Worm (Caenorhabditis elegans) whole organism, mixed stage, embryonic: ENCODE results near the gene C02F5.10.

ENCODE experiments used
- M03D4.4 ChIP-seq: sonication (generic microtip); optimal IDR thresholded peaks from 2 replicates; lab custom pipeline; 2017; ENCODE audit warnings: mild to moderate bottlenecking, missing genetic modification characterization, missing compliant biosample characterization
- bed-3 ChIP-seq: fragments of 200-800 bp; sonication (Bioruptor generic); optimal IDR thresholded peaks from 3 replicates; lab custom pipeline; 2018; ENCODE audit warnings: mild to moderate bottlenecking, missing genetic modification characterization, moderate library complexity, missing compliant biosample characterization
- blmp-1 ChIP-seq: fragments of 150-350 bp; optimal IDR thresholded peaks from 2 replicates; lab custom pipeline; 2014; ENCODE audit warnings: missing biosample characterization, missing genetic modification characterization
- ceh-39 ChIP-seq: fragments of 150-350 bp; optimal IDR thresholded peaks from 2 replicates; lab custom pipeline; 2014; ENCODE audit warnings: missing biosample characterization, missing genetic modification characterization
- ceh-43 ChIP-seq: fragments of 200-800 bp; sonication (Bioruptor generic); optimal IDR thresholded peaks from 2 replicates; lab custom pipeline; 2018; ENCODE audit warnings: mild to moderate bottlenecking, missing genetic modification characterization, moderate library complexity, missing compliant biosample characterization
- ceh-83 ChIP-seq: fragments of 200-800 bp; sonication (Bioruptor generic); optimal IDR thresholded peaks from 2 replicates; lab custom pipeline; 2018; ENCODE audit warnings: mild to moderate bottlenecking, missing genetic modification characterization, missing compliant biosample characterization
- ces-1 ChIP-seq: fragments of 150-350 bp; optimal IDR thresholded peaks from 2 replicates; lab custom pipeline; 2014; ENCODE audit warnings: missing biosample characterization, missing genetic modification reagents, missing genetic modification characterization
- elt-1 ChIP-seq: sonication (generic microtip); optimal IDR thresholded peaks from 2 replicates; lab custom pipeline; 2017; ENCODE audit warnings: missing genetic modification characterization, mild to moderate bottlenecking, missing compliant biosample characterization, antibody characterized with exemption, moderate library complexity, borderline replicate concordance; ENCODE audit not compliant: insufficient read depth
- elt-3 ChIP-seq: fragments of 150-350 bp; optimal IDR thresholded peaks from 2 replicates; lab custom pipeline; 2014; ENCODE audit warnings: missing biosample characterization, missing genetic modification characterization
- flh-1 ChIP-seq: fragments of 200-800 bp; sonication (Bioruptor generic); optimal IDR thresholded peaks from 2 replicates; lab custom pipeline; 2018; ENCODE audit warnings: mild to moderate bottlenecking, missing genetic modification characterization, moderate library complexity, missing compliant biosample characterization
- ham-2 ChIP-seq: fragments of 200-800 bp; sonication (Bioruptor generic); optimal IDR thresholded peaks from 2 replicates; lab custom pipeline; 2018; ENCODE audit warnings: mild to moderate bottlenecking, missing genetic modification characterization, missing compliant biosample characterization
- hlh-1 ChIP-seq: fragments of 150-350 bp; optimal IDR thresholded peaks from 2 replicates; lab custom pipeline; 2014; ENCODE audit warnings: missing biosample characterization, missing genetic modification reagents, missing genetic modification characterization
- lin-13 ChIP-seq: fragments of 150-350 bp; optimal IDR thresholded peaks from 2 replicates; lab custom pipeline; 2014; ENCODE audit warnings: missing biosample characterization, missing genetic modification characterization
- lin-32 ChIP-seq: fragments of 200-800 bp; sonication (Bioruptor generic); optimal IDR thresholded peaks from 2 replicates; lab custom pipeline; 2018; ENCODE audit warnings: mild to moderate bottlenecking, missing genetic modification characterization, missing compliant biosample characterization
- lsy-2 ChIP-seq: fragments of 150-350 bp; optimal IDR thresholded peaks from 2 replicates; lab custom pipeline; 2014; ENCODE audit warnings: missing biosample characterization, missing genetic modification characterization
- mab-5 ChIP-seq: fragments of 150-350 bp; optimal IDR thresholded peaks from 2 replicates; lab custom pipeline; 2014; ENCODE audit warnings: missing biosample characterization, missing genetic modification characterization
- mep-1 ChIP-seq: fragments of 150-350 bp; optimal IDR thresholded peaks from 2 replicates; lab custom pipeline; 2017; ENCODE audit warnings: missing biosample characterization, missing genetic modification reagents, missing genetic modification characterization, inconsistent platforms
- mls-2 ChIP-seq: sonication (generic microtip); optimal IDR thresholded peaks from 2 replicates; lab custom pipeline; 2016; ENCODE audit warnings: mild to moderate bottlenecking, missing genetic modification characterization, moderate library complexity, missing compliant biosample characterization
- nhr-12 ChIP-seq: fragments of 150-350 bp; optimal IDR thresholded peaks from 2 replicates; lab custom pipeline; 2014; ENCODE audit warnings: missing biosample characterization, missing genetic modification characterization
- nhr-2 ChIP-seq: fragments of 150-350 bp; optimal IDR thresholded peaks from 2 replicates; lab custom pipeline; 2014; ENCODE audit warnings: missing biosample characterization, missing genetic modification characterization
- nhr-237 ChIP-seq: fragments of 150-350 bp; optimal IDR thresholded peaks from 2 replicates; lab custom pipeline; 2014; ENCODE audit warnings: missing biosample characterization, missing genetic modification characterization
- nhr-28 ChIP-seq: fragments of 150-350 bp; optimal IDR thresholded peaks from 2 replicates; lab custom pipeline; 2014; ENCODE audit warnings: missing biosample characterization, missing genetic modification characterization
- nhr-76 ChIP-seq: sonication (generic microtip); optimal IDR thresholded peaks from 2 replicates; lab custom pipeline; 2017; ENCODE audit warnings: missing biosample characterization, missing genetic modification characterization
- sem-2 ChIP-seq: fragments of 200-800 bp; sonication (Bioruptor generic); optimal IDR thresholded peaks from 2 replicates; lab custom pipeline; 2018; ENCODE audit warnings: mild to moderate bottlenecking, missing genetic modification characterization, missing compliant biosample characterization
- snpc-4 ChIP-seq: fragments of 150-350 bp; optimal IDR thresholded peaks from 2 replicates; lab custom pipeline; 2014; ENCODE audit warnings: missing biosample characterization, missing genetic modification characterization
- sptf-1 ChIP-seq: sonication (generic microtip); optimal IDR thresholded peaks from 2 replicates; lab custom pipeline; 2017; ENCODE audit warnings: mild to moderate bottlenecking, missing genetic modification characterization, moderate library complexity, missing compliant biosample characterization
- tbx-8 ChIP-seq: fragments of 200-800 bp; sonication (Bioruptor generic); optimal IDR thresholded peaks from 2 replicates; lab custom pipeline; 2018; ENCODE audit warnings: mild to moderate bottlenecking, missing genetic modification characterization, moderate library complexity, missing compliant biosample characterization
- unc-120 ChIP-seq: sonication (generic microtip); optimal IDR thresholded peaks from 2 replicates; lab custom pipeline; 2017; ENCODE audit warnings: missing genetic modification characterization, missing compliant biosample characterization; ENCODE audit not compliant: poor library complexity, severe bottlenecking
- unc-39 ChIP-seq: fragments of 150-350 bp; optimal IDR thresholded peaks from 2 replicates; lab custom pipeline; 2014; ENCODE audit warnings: missing biosample characterization, missing genetic modification characterization
- unc-62 ChIP-seq: fragments of 150-350 bp; optimal IDR thresholded peaks from 2 replicates; lab custom pipeline; 2014; ENCODE audit warnings: missing biosample characterization, missing genetic modification reagents, missing genetic modification characterization
- zip-8 ChIP-seq: fragments of 150-350 bp; optimal IDR thresholded peaks from 2 replicates; lab custom pipeline; 2014; ENCODE audit warnings: missing biosample characterization, missing genetic modification characterization
- ztf-11 ChIP-seq: fragments of 150-350 bp; optimal IDR thresholded peaks from 2 replicates; lab custom pipeline; 2014; ENCODE audit warnings: missing biosample characterization, missing genetic modification characterization

Gene C02F5.10

ce11 chrIII:8242809-8243208 lies 6.5 kb downstream of the C02F5.10 start, which contains the start of gene C02F5.12:
TSS of gene C02F5.12 (minus strand) at chrIII:8243029.
- no peak for TF ChIP-seq blmp-1 (tag; lab: Kevin White, UChicago)
- no peak for TF ChIP-seq lin-13 (tag; lab: Kevin White, UChicago)
- TF ChIP-seq ceh-39 (tag; lab: Kevin White, UChicago): no peak
- no peak for TF ChIP-seq ham-2 (GFP tag; lab: Kevin White, UChicago)
- no peak for TF ChIP-seq sem-2 (GFP tag; lab: Kevin White, UChicago)
- TF ChIP-seq nhr-237 (tag; lab: Kevin White, UChicago): no peak
- TF ChIP-seq zip-8 (tag; lab: Kevin White, UChicago): no peak
- no peak for TF ChIP-seq ztf-11
- no peak for TF ChIP-seq lin-32
- TF ChIP-seq nhr-28 (tag; lab: Kevin White, UChicago): peak; percentile 19
- TF ChIP-seq mep-1 (tag; lab: Kevin White, UChicago): peak; percentile 6
- TF ChIP-seq mab-5 (tag; lab: Kevin White, UChicago): no peak
- no peak for TF ChIP-seq bed-3 (GFP tag; lab: Kevin White, UChicago)
- no peak for TF ChIP-seq snpc-4 (tag; lab: Kevin White, UChicago)
- no peak for TF ChIP-seq elt-3 (tag; lab: Kevin White, UChicago)
- no peak for TF ChIP-seq nhr-76 (tag; lab: Kevin White, UChicago)
- TF ChIP-seq unc-62 (GFP tag; lab: Kevin White, UChicago): no peak
- no peak for TF ChIP-seq unc-120 (tag; lab: Kevin White, UChicago)
- TF ChIP-seq nhr-12: peak; percentile 95
- peak; percentile 3 for TF ChIP-seq lsy-2 (tag; lab: Kevin White, UChicago)
- TF ChIP-seq M03D4.4: no peak
- TF ChIP-seq hlh-1 (tag; lab: Kevin White, UChicago): no peak
- TF ChIP-seq ceh-43 (GFP tag; lab: Kevin White, UChicago): no peak
- TF ChIP-seq unc-39 (tag; lab: Kevin White, UChicago): no peak

ce11 chrIII:8240948-8241347 lies 8.3 kb downstream of the C02F5.10 start:
- no peak for TF ChIP-seq M03D4.4
- TF ChIP-seq ceh-83: no peak
- no peak for TF ChIP-seq ces-1 (GFP tag; lab: Kevin White, UChicago)
- no peak for TF ChIP-seq ceh-39 (tag; lab: Kevin White, UChicago)
- no peak for TF ChIP-seq lin-32
- no peak for TF ChIP-seq flh-1 (GFP tag; lab: Kevin White, UChicago)
- TF ChIP-seq zip-8 (tag; lab: Kevin White, UChicago): no peak
- TF ChIP-seq, all 35 proteins: peak for 0

ce11 chrIII:8240247-8240646 lies 9.0 kb downstream of the C02F5.10 start:
- TF ChIP-seq ham-2 (GFP tag; lab: Kevin White, UChicago): no peak
- TF ChIP-seq lsy-2 (tag; lab: Kevin White, UChicago): no peak
- no peak for TF ChIP-seq nhr-76 (tag; lab: Kevin White, UChicago)
- no peak for TF ChIP-seq blmp-1 (tag; lab: Kevin White, UChicago)
- no peak for TF ChIP-seq sptf-1 (tag; lab: Kevin White, UChicago)
- TF ChIP-seq mep-1 (tag; lab: Kevin White, UChicago): no peak
- TF ChIP-seq snpc-4 (tag; lab: Kevin White, UChicago): no peak
- no peak for TF ChIP-seq sem-2 (GFP tag; lab: Kevin White, UChicago)
- no peak for TF ChIP-seq nhr-2 (tag; lab: Kevin White, UChicago)
- TF ChIP-seq hlh-1 (tag; lab: Kevin White, UChicago): no peak
- TF ChIP-seq mab-5 (tag; lab: Kevin White, UChicago): no peak
- TF ChIP-seq ceh-39 (tag; lab: Kevin White, UChicago): no peak
- TF ChIP-seq nhr-237 (tag; lab: Kevin White, UChicago): no peak
- TF ChIP-seq nhr-28 (tag; lab: Kevin White, UChicago): no peak
- TF ChIP-seq ceh-83: no peak
- TF ChIP-seq ceh-43 (GFP tag; lab: Kevin White, UChicago): no peak
- no peak for TF ChIP-seq mls-2 (tag; lab: Kevin White, UChicago)
- no peak for TF ChIP-seq ztf-11
- TF ChIP-seq, all 35 proteins: peak for 0

ce11 chrIII:8239325-8239724 lies 10.0 kb downstream of the C02F5.10 start, which contains the start of gene tsp-1:
TSS of gene tsp-1 (minus strand) at chrIII:8239423.
- TF ChIP-seq nhr-12 (no peak), elt-1 (no peak), nhr-28 (tag; lab: Kevin White, UChicago) (no peak), mab-5 (tag; lab: Kevin White, UChicago) (no peak)

ce11 chrIII:8237827-8238226 lies 11.5 kb downstream of the C02F5.10 start, which contains the start of gene tsp-2:
TSS of gene tsp-2 (minus strand) at chrIII:8237935.
- TF ChIP-seq lin-32: no peak
- no peak for TF ChIP-seq ham-2 (GFP tag; lab: Kevin White, UChicago)
- TF ChIP-seq ztf-11: no peak
- no peak for TF ChIP-seq tbx-8 (GFP tag; lab: Kevin White, UChicago)
- no peak for TF ChIP-seq mep-1 (tag; lab: Kevin White, UChicago)
- no peak for TF ChIP-seq nhr-12
- no peak for TF ChIP-seq elt-3 (tag; lab: Kevin White, UChicago)
- no peak for TF ChIP-seq ceh-83
- no peak for TF ChIP-seq lsy-2 (tag; lab: Kevin White, UChicago)
- TF ChIP-seq unc-39 (tag; lab: Kevin White, UChicago): no peak
